1 fruit fly cellular context compared by ENCODE assay signal in genomic region chr3L:5139312-5139711, dm6.
TF ChIP-seq lines count a peak whose summit lies in the region.

Gene Tcs5, minus strand, starts transcription at chr3L:5139395.
Gene CHMP2B, plus strand, starts transcription at chr3L:5139619.

TF ChIP-seq in whole organism, embryonic, 481 proteins besides CTCF, POLR2A, EP300 and RAD21 (continued from another document and continues in another):
- TF ChIP-seq kah (GFP tag; optimal IDR thresholded peaks at IDR 0.05; lab: Kevin White, UChicago) (peak; percentile 98), cg (GFP tag; optimal IDR thresholded peaks at IDR 0.05; lab: Kevin White, UChicago) (no peak), E2f1 (GFP tag; IDR thresholded peaks at IDR 0.05; lab: Robert Waterston, UW) (peak; percentile 100), CG3407 (GFP tag; optimal IDR thresholded peaks at IDR 0.05; lab: Kevin White, UChicago) (peak; percentile 99), CoRest (tag; optimal IDR thresholded peaks at IDR 0.05; lab: Kevin White, UChicago) (peak; percentile 100), CG1024 (GFP tag; IDR thresholded peaks at IDR 0.05; lab: Robert Waterston, UW) (peak; percentile 99), Meics (GFP tag; optimal IDR thresholded peaks at IDR 0.05; lab: Kevin White, UChicago) (peak; percentile 99), CG18764 (GFP tag; optimal IDR thresholded peaks at IDR 0.05; lab: Kevin White, UChicago) (peak; percentile 99), D (optimal IDR thresholded peaks at IDR 0.05; lab: Kevin White, UChicago) (no peak), D (GFP tag; optimal IDR thresholded peaks at IDR 0.05; lab: Kevin White, UChicago) (peak; percentile 100), gcm (GFP tag; optimal IDR thresholded peaks at IDR 0.05; lab: Kevin White, UChicago) (peak; percentile 99), BEAF-32 (GFP tag; optimal IDR thresholded peaks at IDR 0.05; lab: Kevin White, UChicago) (peak; percentile 54), so (GFP tag; IDR thresholded peaks at IDR 0.05; lab: Robert Waterston, UW) (peak; percentile 100), CG11093 (GFP tag; IDR thresholded peaks at IDR 0.05; lab: Robert Waterston, UW) (peak; percentile 100), salm (tag; optimal IDR thresholded peaks at IDR 0.05; lab: Kevin White, UChicago) (peak; percentile 99), Kr (GFP tag; optimal IDR thresholded peaks at IDR 0.05; lab: Kevin White, UChicago) (peak; percentile 94), CG2889 (GFP tag; IDR thresholded peaks at IDR 0.05; lab: Robert Waterston, UW) (peak; percentile 100), peb (GFP tag; IDR thresholded peaks at IDR 0.05; lab: Robert Waterston, UW) (peak; percentile 100), ssp (GFP tag; IDR thresholded peaks at IDR 0.05; lab: Robert Waterston, UW) (peak; percentile 98), Nf-YB (GFP tag; optimal IDR thresholded peaks at IDR 0.05; lab: Kevin White, UChicago) (peak; percentile 91), slp2 (GFP tag; optimal IDR thresholded peaks at IDR 0.05; lab: Kevin White, UChicago) (peak; percentile 100), pita (GFP tag; optimal IDR thresholded peaks at IDR 0.05; lab: Kevin White, UChicago) (no peak), Hsf (GFP tag; optimal IDR thresholded peaks at IDR 0.05; lab: Kevin White, UChicago) (peak; percentile 100), disco-r (GFP tag; optimal IDR thresholded peaks at IDR 0.05; lab: Kevin White, UChicago) (peak; percentile 99), lab (GFP tag; optimal IDR thresholded peaks at IDR 0.05; lab: Kevin White, UChicago) (peak; percentile 100), CG32772 (GFP tag; IDR thresholded peaks at IDR 0.05; lab: Robert Waterston, UW) (peak; percentile 100), CG30431 (GFP tag; optimal IDR thresholded peaks at IDR 0.05; lab: Kevin White, UChicago) (peak; percentile 100), chif (GFP tag; optimal IDR thresholded peaks at IDR 0.05; lab: Kevin White, UChicago) (peak; percentile 100), CG2712 (tag; optimal IDR thresholded peaks at IDR 0.05; lab: Kevin White, UChicago) (peak; percentile 98), CG6654 (GFP tag; optimal IDR thresholded peaks at IDR 0.05; lab: Kevin White, UChicago) (peak; percentile 96), klu (GFP tag; IDR thresholded peaks at IDR 0.05; lab: Robert Waterston, UW) (peak; percentile 100), CG3281 (GFP tag; optimal IDR thresholded peaks at IDR 0.05; lab: Kevin White, UChicago) (peak; percentile 99), ap (GFP tag; IDR thresholded peaks at IDR 0.05; lab: Robert Waterston, UW) (peak; percentile 100), Camta (GFP tag; optimal IDR thresholded peaks at IDR 0.05; lab: Kevin White, UChicago) (peak; percentile 100), CG7786 (GFP tag; optimal IDR thresholded peaks at IDR 0.05; lab: Kevin White, UChicago) (peak; percentile 99), CG10209 (GFP tag; optimal IDR thresholded peaks at IDR 0.05; lab: Kevin White, UChicago) (peak; percentile 100), CG13775 (GFP tag; optimal IDR thresholded peaks at IDR 0.05; lab: Kevin White, UChicago) (peak; percentile 100), sd (tag; optimal IDR thresholded peaks at IDR 0.05; lab: Kevin White, UChicago) (peak; percentile 97), CG2678 (tag; optimal IDR thresholded peaks at IDR 0.05; lab: Kevin White, UChicago) (peak; percentile 100), vvl (GFP tag; IDR thresholded peaks at IDR 0.05; lab: Robert Waterston, UW) (peak; percentile 100), CG31441 (GFP tag; IDR thresholded peaks at IDR 0.05; lab: Robert Waterston, UW) (peak; percentile 99), CG5180 (GFP tag; optimal IDR thresholded peaks at IDR 0.05; lab: Kevin White, UChicago) (peak; percentile 90), Sin3A (optimal IDR thresholded peaks at IDR 0.05; lab: Kevin White, UChicago) (peak; percentile 66), exex (tag; optimal IDR thresholded peaks at IDR 0.05; lab: Kevin White, UChicago) (peak; percentile 97), CG9215 (GFP tag; IDR thresholded peaks at IDR 0.05; lab: Robert Waterston, UW) (peak; percentile 100), CG4282 (GFP tag; optimal IDR thresholded peaks at IDR 0.05; lab: Kevin White, UChicago) (peak; percentile 99), stwl (tag; optimal IDR thresholded peaks at IDR 0.05; lab: Kevin White, UChicago) (peak; percentile 97), eve (GFP tag; optimal IDR thresholded peaks at IDR 0.05; lab: Kevin White, UChicago) (peak in 1 of 2 experiments; percentile 80), Dip2 (GFP tag; IDR thresholded peaks at IDR 0.05; lab: Robert Waterston, UW) (peak; percentile 85), CG32532 (GFP tag; IDR thresholded peaks at IDR 0.05; lab: Robert Waterston, UW) (peak; percentile 100), B-H1 (GFP tag; IDR thresholded peaks at IDR 0.05; lab: Robert Waterston, UW) (peak; percentile 100), gro (GFP tag; optimal IDR thresholded peaks at IDR 0.05; lab: Kevin White, UChicago) (peak; percentile 98), CG6854 (GFP tag; optimal IDR thresholded peaks at IDR 0.05; lab: Kevin White, UChicago) (peak; percentile 98), Trl (optimal IDR thresholded peaks at IDR 0.05; lab: Kevin White, UChicago) (no peak), Trl (GFP tag; optimal IDR thresholded peaks at IDR 0.05; lab: Kevin White, UChicago) (peak; percentile 100), stc (GFP tag; IDR thresholded peaks at IDR 0.05; lab: Robert Waterston, UW) (peak; percentile 100), CG10267 (tag; optimal IDR thresholded peaks at IDR 0.05; lab: Kevin White, UChicago) (peak; percentile 97), Hr39 (optimal IDR thresholded peaks at IDR 0.05; lab: Kevin White, UChicago) (no peak), Oli (tag; optimal IDR thresholded peaks at IDR 0.05; lab: Kevin White, UChicago) (peak; percentile 100), CkIIα-i1 (GFP tag; IDR thresholded peaks at IDR 0.05; lab: Robert Waterston, UW) (peak; percentile 99), CG2116 (GFP tag; optimal IDR thresholded peaks at IDR 0.05; lab: Kevin White, UChicago) (peak; percentile 94), Oaz (GFP tag; IDR thresholded peaks at IDR 0.05; lab: Robert Waterston, UW) (peak; percentile 100), Deaf1 (tag; optimal IDR thresholded peaks at IDR 0.05; lab: Kevin White, UChicago) (peak; percentile 90), lov (optimal IDR thresholded peaks at IDR 0.05; lab: Kevin White, UChicago) (no peak), lov (GFP tag; IDR thresholded peaks at IDR 0.05; lab: Robert Waterston, UW) (peak; percentile 100), ham (GFP tag; IDR thresholded peaks at IDR 0.05; lab: Robert Waterston, UW) (peak; percentile 99), knrl (GFP tag; IDR thresholded peaks at IDR 0.05; lab: Robert Waterston, UW; ENCODE audit: partially characterized antibody) (peak; percentile 54), CG31365 (tag; optimal IDR thresholded peaks at IDR 0.05; lab: Kevin White, UChicago) (peak; percentile 93), CrebB (tag; optimal IDR thresholded peaks at IDR 0.05; lab: Kevin White, UChicago) (peak; percentile 99), CG17359 (tag; optimal IDR thresholded peaks at IDR 0.05; lab: Kevin White, UChicago) (peak; percentile 100), gt (GFP tag; IDR thresholded peaks at IDR 0.05; lab: Robert Waterston, UW) (peak; percentile 100), Aef1 (GFP tag; IDR thresholded peaks at IDR 0.05; lab: Robert Waterston, UW) (peak; percentile 100), Dp (GFP tag; optimal IDR thresholded peaks at IDR 0.05; lab: Kevin White, UChicago) (peak; percentile 66), CG18476 (GFP tag; optimal IDR thresholded peaks at IDR 0.05; lab: Kevin White, UChicago) (peak; percentile 99), Awh (GFP tag; IDR thresholded peaks at IDR 0.05; lab: Robert Waterston, UW) (peak; percentile 100), twi (tag; optimal IDR thresholded peaks at IDR 0.05; lab: Kevin White, UChicago) (peak; percentile 99), sim (GFP tag; IDR thresholded peaks at IDR 0.05; lab: Robert Waterston, UW) (peak; percentile 100), nom (GFP tag; optimal IDR thresholded peaks at IDR 0.05; lab: Kevin White, UChicago) (peak; percentile 99), ken (GFP tag; IDR thresholded peaks at IDR 0.05; lab: Robert Waterston, UW) (peak; percentile 100), CG10979 (tag; optimal IDR thresholded peaks at IDR 0.05; lab: Kevin White, UChicago) (peak; percentile 100), fu2 (GFP tag; optimal IDR thresholded peaks at IDR 0.05; lab: Kevin White, UChicago) (peak; percentile 100), shn (GFP tag; optimal IDR thresholded peaks at IDR 0.05; lab: Kevin White, UChicago) (peak; percentile 99), grau (tag; optimal IDR thresholded peaks at IDR 0.05; lab: Kevin White, UChicago) (peak; percentile 99), schlank (tag; optimal IDR thresholded peaks at IDR 0.05; lab: Kevin White, UChicago) (peak; percentile 99), ATbp (GFP tag; optimal IDR thresholded peaks at IDR 0.05; lab: Kevin White, UChicago) (peak; percentile 99), CG12391 (tag; optimal IDR thresholded peaks at IDR 0.05; lab: Kevin White, UChicago) (peak; percentile 100), amos (GFP tag; IDR thresholded peaks at IDR 0.05; lab: Robert Waterston, UW; ENCODE audit: partially characterized antibody) (no peak; the same call in 1 of the 2 replicates), sens-2 (GFP tag; IDR thresholded peaks at IDR 0.05; lab: Robert Waterston, UW) (peak; percentile 100), Ptx1 (GFP tag; IDR thresholded peaks at IDR 0.05; lab: Robert Waterston, UW) (peak; percentile 100), bab2 (GFP tag; optimal IDR thresholded peaks at IDR 0.05; lab: Kevin White, UChicago) (peak; percentile 100), Chrac-16 (GFP tag; optimal IDR thresholded peaks at IDR 0.05; lab: Kevin White, UChicago) (peak; percentile 100), CG13894 (tag; optimal IDR thresholded peaks at IDR 0.05; lab: Kevin White, UChicago) (peak; percentile 99), CG11695 (GFP tag; IDR thresholded peaks at IDR 0.05; lab: Robert Waterston, UW) (peak; percentile 100), Vsx1 (GFP tag; optimal IDR thresholded peaks at IDR 0.05; lab: Kevin White, UChicago) (peak; percentile 98), CG14050 (GFP tag; IDR thresholded peaks at IDR 0.05; lab: Robert Waterston, UW) (peak; percentile 100), HLH54F (GFP tag; optimal IDR thresholded peaks at IDR 0.05; lab: Kevin White, UChicago) (peak; percentile 100), sisA (GFP tag; IDR thresholded peaks at IDR 0.05; lab: Robert Waterston, UW) (peak; percentile 100), da (GFP tag; optimal IDR thresholded peaks at IDR 0.05; lab: Kevin White, UChicago) (peak; percentile 99), cas (GFP tag; IDR thresholded peaks at IDR 0.05; lab: Robert Waterston, UW) (peak; percentile 100), phol (tag; optimal IDR thresholded peaks at IDR 0.05; lab: Kevin White, UChicago) (peak; percentile 100), Mes4 (GFP tag; optimal IDR thresholded peaks at IDR 0.05; lab: Kevin White, UChicago) (peak; percentile 99), CG6683 (GFP tag; optimal IDR thresholded peaks at IDR 0.05; lab: Kevin White, UChicago) (peak; percentile 97), CG18619 (GFP tag; optimal IDR thresholded peaks at IDR 0.05; lab: Kevin White, UChicago) (peak; percentile 100), CG10543 (GFP tag; optimal IDR thresholded peaks at IDR 0.05; lab: Kevin White, UChicago) (peak; percentile 99), CG16863 (GFP tag; optimal IDR thresholded peaks at IDR 0.05; lab: Kevin White, UChicago) (peak; percentile 99), bigmax (GFP tag; optimal IDR thresholded peaks at IDR 0.05; lab: Kevin White, UChicago) (peak; percentile 88), CG15073 (GFP tag; optimal IDR thresholded peaks at IDR 0.05; lab: Kevin White, UChicago) (peak; percentile 95), CG9817 (tag; optimal IDR thresholded peaks at IDR 0.05; lab: Kevin White, UChicago) (peak; percentile 100), MTF-1 (GFP tag; optimal IDR thresholded peaks at IDR 0.05; lab: Kevin White, UChicago; ENCODE audit: borderline replicate concordance) (peak; percentile 99), CG4820 (GFP tag; optimal IDR thresholded peaks at IDR 0.05; lab: Kevin White, UChicago) (peak; percentile 99), Nf-YC (tag; optimal IDR thresholded peaks at IDR 0.05; lab: Kevin White, UChicago) (peak; percentile 86), CG12659 (GFP tag; optimal IDR thresholded peaks at IDR 0.05; lab: Kevin White, UChicago) (peak; percentile 100), dimm (GFP tag; IDR thresholded peaks at IDR 0.05; lab: Robert Waterston, UW) (peak; percentile 100), repo (GFP tag; optimal IDR thresholded peaks at IDR 0.05; lab: Kevin White, UChicago) (peak; percentile 99), CG9932 (GFP tag; IDR thresholded peaks at IDR 0.05; lab: Robert Waterston, UW) (peak; percentile 100), tll (GFP tag; optimal IDR thresholded peaks at IDR 0.05; lab: Kevin White, UChicago) (peak in 1 of 2 experiments; percentile 87), CG4424 (GFP tag; optimal IDR thresholded peaks at IDR 0.05; lab: Kevin White, UChicago) (peak; percentile 100), mam (GFP tag; optimal IDR thresholded peaks at IDR 0.05; lab: Kevin White, UChicago) (peak; percentile 100), HLH4C (GFP tag; IDR thresholded peaks at IDR 0.05; lab: Robert Waterston, UW; ENCODE audit: partially characterized antibody) (no peak), C15 (GFP tag; IDR thresholded peaks at IDR 0.05; lab: Robert Waterston, UW) (peak; percentile 100), crol (GFP tag; IDR thresholded peaks at IDR 0.05; lab: Robert Waterston, UW) (peak; percentile 94), Ssrp (tag; optimal IDR thresholded peaks at IDR 0.05; lab: Kevin White, UChicago) (peak; percentile 100), CG9727 (GFP tag; optimal IDR thresholded peaks at IDR 0.05; lab: Kevin White, UChicago) (peak; percentile 99), dati (GFP tag; IDR thresholded peaks at IDR 0.05; lab: Robert Waterston, UW) (peak; percentile 100), pros (GFP tag; optimal IDR thresholded peaks at IDR 0.05; lab: Kevin White, UChicago) (peak; percentile 80), Hr51 (GFP tag; optimal IDR thresholded peaks at IDR 0.05; lab: Kevin White, UChicago) (peak; percentile 100), ems (GFP tag; optimal IDR thresholded peaks at IDR 0.05; lab: Kevin White, UChicago) (peak; percentile 97), Usf (GFP tag; optimal IDR thresholded peaks at IDR 0.05; lab: Kevin White, UChicago) (peak; percentile 100), MBD-R2 (GFP tag; IDR thresholded peaks at IDR 0.05; lab: Robert Waterston, UW) (peak; percentile 100), sr (GFP tag; IDR thresholded peaks at IDR 0.05; lab: Robert Waterston, UW) (peak; percentile 100), Asciz (GFP tag; optimal IDR thresholded peaks at IDR 0.05; lab: Kevin White, UChicago) (peak; percentile 99), ro (GFP tag; IDR thresholded peaks at IDR 0.05; lab: Robert Waterston, UW) (peak; percentile 100), her (GFP tag; optimal IDR thresholded peaks at IDR 0.05; lab: Kevin White, UChicago) (peak; percentile 97)
